Worm (Caenorhabditis elegans): Measurements from ENCODE around the gene plrg-1.

plrg-1 gene

DNA sequence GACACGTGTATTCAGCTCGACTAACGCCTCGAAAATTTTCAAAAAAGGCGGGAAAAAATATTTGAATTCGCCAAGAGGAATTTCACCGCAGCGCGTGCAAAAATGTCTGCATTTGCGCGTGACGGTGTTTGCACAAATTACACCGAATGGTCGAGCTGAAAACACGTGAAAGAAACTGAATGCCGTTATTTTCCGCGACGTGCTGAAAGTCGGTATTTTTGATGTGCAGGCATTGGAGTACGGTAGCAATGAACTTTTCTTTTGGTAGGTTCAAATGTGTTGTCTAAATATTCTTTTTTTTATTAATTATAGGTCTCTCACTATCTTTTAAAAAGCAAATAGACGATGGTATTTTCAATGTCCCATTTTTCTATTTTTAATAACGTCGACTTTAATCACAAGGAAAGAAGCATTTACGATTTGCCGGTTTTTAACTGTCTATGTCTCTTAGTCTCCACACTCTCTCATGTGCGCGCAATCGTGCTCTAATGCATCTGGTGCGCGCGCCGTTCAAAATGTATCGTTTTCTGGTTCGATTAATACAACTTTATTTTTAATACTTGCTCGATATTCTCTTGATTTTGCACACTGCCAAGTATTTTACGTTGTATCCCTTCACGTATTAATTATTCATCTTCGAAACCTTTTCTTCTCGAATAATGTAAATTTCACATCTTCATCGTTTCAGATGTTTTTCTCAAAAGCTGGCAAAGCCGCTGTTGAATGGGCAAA lies 5.9 kb upstream of the plrg-1 start, which contains the start of the genes C29A12.1 and lig-1 (continued):
- TF ChIP-seq rcor-1 (GFP tag; IDR thresholded peaks at IDR 0.05) (peak; percentile 45; the same call in 1 of the 2 replicates), tbx-9 (tag; optimal IDR thresholded peaks at IDR 0.05; ENCODE audit: borderline replicate concordance) (no peak), Y95B8A.8 (GFP tag; IDR thresholded peaks at IDR 0.05) (0 out of 2 replicates have a peak, but pooled peaks have one; percentile 8), attf-5 (GFP tag; optimal IDR thresholded peaks at IDR 0.05) (peak; percentile 44), pbrm-1 (GFP tag; IDR thresholded peaks at IDR 0.05) (peak; percentile 30; the same call in 1 of the 2 replicates), mes-4 (tag; optimal IDR thresholded peaks at IDR 0.05) (no peak), madf-8 (GFP tag; conservative IDR thresholded peaks at IDR 0.05) (peak; percentile 65), let-526 (GFP tag; IDR thresholded peaks at IDR 0.05) (no peak), hlh-12 (tag; optimal IDR thresholded peaks at IDR 0.05) (no peak), T07F8.4 (tag; optimal IDR thresholded peaks at IDR 0.05) (no peak), madf-10 (tag; optimal IDR thresholded peaks at IDR 0.05) (no peak), Y53F4B.3 (GFP tag; IDR thresholded peaks at IDR 0.05) (no peak)

- TF ChIP-seq F55B11.4 (tag; optimal IDR thresholded peaks at IDR 0.05; ENCODE audit: borderline replicate concordance, insufficient read depth) (no peak), B0035.1 (tag; optimal IDR thresholded peaks at IDR 0.05) (no peak), C17E4.6 (GFP tag; IDR thresholded peaks at IDR 0.05) (no peak), tbp1 (GFP tag; optimal IDR thresholded peaks at IDR 0.05) (no peak), ceh-27 (GFP tag; optimal IDR thresholded peaks at IDR 0.05) (no peak)
Measured at ce11 chrV:10811763-10812162, 4.1 kb upstream of the plrg-1 start, which contains the start of gene C29A12.22. C29A12.22 (plus strand) TSS chrV:10812063.

DNA sequence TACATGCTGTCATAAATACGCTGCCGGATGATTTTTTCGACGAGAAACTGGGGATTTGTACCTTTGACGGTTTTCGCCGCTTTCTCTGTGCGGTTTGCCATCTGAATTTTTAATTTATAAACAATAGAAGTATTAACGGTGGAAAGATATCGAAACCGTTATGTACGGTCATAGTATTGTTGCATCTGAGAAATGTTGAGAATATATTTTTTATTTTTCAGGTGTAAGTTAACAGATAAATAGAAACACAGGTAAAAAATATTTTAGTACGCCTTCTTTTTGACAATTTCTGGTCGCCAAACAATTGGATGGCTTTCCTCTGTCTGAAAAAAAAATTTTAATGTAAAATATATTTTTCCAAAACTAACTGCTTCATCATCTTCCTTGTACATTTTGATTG lies 1.8 kb downstream of the plrg-1 start, which contains the start of gene prp-38:
Gene prp-38 (minus strand): TSS at position 101 of the 400 bp plus-strand sequence.
- 0 out of 2 replicates have a peak, but pooled peaks have one; percentile 32 for TF ChIP-seq madf-6 (GFP tag; IDR thresholded peaks at IDR 0.05)
- TF ChIP-seq fkh-3 (tag; optimal IDR thresholded peaks at IDR 0.05), result no peak

DNA sequence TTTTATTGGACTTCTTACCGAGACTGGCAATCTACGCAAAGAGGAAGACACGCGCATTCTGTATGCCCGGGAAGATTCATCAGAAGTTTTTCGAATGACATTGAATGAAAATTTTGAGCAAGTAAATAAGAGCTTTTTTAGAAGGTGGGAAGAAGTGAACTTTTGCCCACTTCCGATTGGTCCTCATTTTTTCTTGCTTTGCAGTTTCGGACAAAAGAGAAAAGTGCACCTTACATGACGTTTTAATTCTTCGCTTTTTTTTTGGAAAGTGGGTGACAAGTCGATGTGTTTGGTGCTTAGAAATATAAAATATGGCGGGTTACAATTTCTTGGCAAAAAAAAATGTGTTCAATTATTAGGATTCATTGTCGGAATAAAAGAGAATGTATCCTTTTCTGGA lies 3.3 kb downstream of the plrg-1 start, which contains the start of gene secs-1:
Gene secs-1 (minus strand): TSS at position 101 of the 400 bp plus-strand sequence.
- no peak for TF ChIP-seq F55B11.4 (tag; optimal IDR thresholded peaks at IDR 0.05; ENCODE audit: borderline replicate concordance, insufficient read depth)
- no peak for TF ChIP-seq lin-40 (tag; optimal IDR thresholded peaks at IDR 0.05)
- no peak for TF ChIP-seq nhr-90 (tag; optimal IDR thresholded peaks at IDR 0.05)
- TF ChIP-seq bed-2 (GFP tag; IDR thresholded peaks at IDR 0.05), result no peak

ce11 chrV:10802060-10802459 lies 5.7 kb downstream of the plrg-1 start:
- TF ChIP-seq F39B2.1 (GFP tag; IDR thresholded peaks at IDR 0.05) (no peak), let-607 (tag; optimal IDR thresholded peaks at IDR 0.05) (peak in 1 of 2 experiments; percentile 73), nfyb-1 (GFP tag; IDR thresholded peaks at IDR 0.05) (0 out of 2 replicates have a peak, but pooled peaks have one; percentile 17), cebp-1 (GFP tag; IDR thresholded peaks at IDR 0.05) (no peak), cebp-1 (tag; optimal IDR thresholded peaks at IDR 0.05) (peak; percentile 42), unc-62 (GFP tag; optimal IDR thresholded peaks at IDR 0.05) (peak; percentile 69), ztf-22 (GFP tag; optimal IDR thresholded peaks at IDR 0.05) (peak; percentile 90), F57A8.1 (GFP tag; optimal IDR thresholded peaks at IDR 0.05) (no peak), pha-4 (tag; optimal IDR thresholded peaks at IDR 0.05) (peak; percentile 46), nhr-80 (tag; optimal IDR thresholded peaks at IDR 0.05) (peak; percentile 89), tbp1 (GFP tag; optimal IDR thresholded peaks at IDR 0.05) (peak; percentile 40), ets-4 (GFP tag; optimal IDR thresholded peaks at IDR 0.05) (peak; percentile 24), ccch-3 (GFP tag; optimal IDR thresholded peaks at IDR 0.05) (no peak), madf-10 (tag; optimal IDR thresholded peaks at IDR 0.05) (peak; percentile 46), atf-7 (tag; optimal IDR thresholded peaks at IDR 0.05) (peak; percentile 91), snpc-4 (GFP tag; optimal IDR thresholded peaks at IDR 0.05) (no peak), snpc-4 (tag; optimal IDR thresholded peaks at IDR 0.05) (peak in 1 of 4 experiments; percentile 16), xnd-1 (tag; optimal IDR thresholded peaks at IDR 0.05) (no peak), zfh-2 (GFP tag; conservative IDR thresholded peaks at IDR 0.05) (no peak), dpl-1 (GFP tag; optimal IDR thresholded peaks at IDR 0.05) (no peak), nhr-90 (tag; optimal IDR thresholded peaks at IDR 0.05) (no peak), F55B11.4 (tag; optimal IDR thresholded peaks at IDR 0.05; ENCODE audit: borderline replicate concordance, insufficient read depth) (no peak)
